Fruit fly (Drosophila melanogaster) whole organism, embryonic: ENCODE measurements around the gene Cyfip.
A peak's percentile ranks its signal among the peaks of the same experiment; 100 is the strongest.

Experiments
- Aef1 ChIP-seq: fragments of 200-800 bp; sonication (Bioruptor generic); IDR thresholded peaks from 3 replicates; pipeline ENCODE4 v1.3.6; 2022; ENCODE audit warnings: missing biosample characterization, missing genetic modification characterization
- Antp ChIP-seq: fragments of 200-800 bp; sonication (Bioruptor generic); optimal IDR thresholded peaks from 3 replicates; lab custom pipeline; 2016; ENCODE audit warnings: missing biosample characterization, missing genetic modification characterization
- Blimp-1 ChIP-seq: fragments of 200-800 bp; sonication (Bioruptor generic); optimal IDR thresholded peaks from 3 replicates; lab custom pipeline; 2018; ENCODE audit warnings: missing biosample characterization, missing genetic modification characterization, mild to moderate bottlenecking, moderate library complexity, missing genetic modification reagents
- CG11504 ChIP-seq: fragments of 200-800 bp; sonication (Bioruptor generic); optimal IDR thresholded peaks from 3 replicates; lab custom pipeline; 2019; ENCODE audit warnings: missing biosample characterization, mild to moderate bottlenecking, missing genetic modification characterization, moderate library complexity
- CG12104 ChIP-seq: fragments of 200-800 bp; sonication (Bioruptor generic); optimal IDR thresholded peaks from 3 replicates; lab custom pipeline; 2016; ENCODE audit warnings: missing biosample characterization, missing genetic modification characterization
- CG1233 ChIP-seq: fragments of 200-800 bp; sonication (Bioruptor generic); optimal IDR thresholded peaks from 4 replicates; lab custom pipeline; 2018; ENCODE audit warnings: missing biosample characterization, mild to moderate bottlenecking, missing genetic modification characterization
- CG13296 ChIP-seq: fragments of 200-800 bp; sonication (Bioruptor generic); optimal IDR thresholded peaks from 3 replicates; lab custom pipeline; 2018; ENCODE audit warnings: missing biosample characterization, mild to moderate bottlenecking, missing genetic modification characterization
- CG14965 ChIP-seq: fragments of 200-800 bp; sonication (Bioruptor generic); optimal IDR thresholded peaks from 2 replicates; lab custom pipeline; 2016; ENCODE audit warnings: missing biosample characterization, missing genetic modification characterization, borderline replicate concordance
- CG1529 ChIP-seq: fragments of 200-800 bp; sonication (Bioruptor generic); optimal IDR thresholded peaks from 3 replicates; lab custom pipeline; 2018; ENCODE audit warnings: missing biosample characterization, missing genetic modification characterization
- CG15479 ChIP-seq: fragments of 200-800 bp; sonication (Bioruptor generic); optimal IDR thresholded peaks from 3 replicates; lab custom pipeline; 2019; ENCODE audit warnings: missing biosample characterization, mild to moderate bottlenecking, missing genetic modification characterization, moderate library complexity
- CG1603 ChIP-seq: fragments of 200-800 bp; sonication (Bioruptor generic); optimal IDR thresholded peaks from 2 replicates; lab custom pipeline; 2019; ENCODE audit warnings: missing biosample characterization, mild to moderate bottlenecking, missing genetic modification characterization, moderate library complexity
- CG1832 ChIP-seq: fragments of 200-800 bp; sonication (Bioruptor generic); optimal IDR thresholded peaks from 2 replicates; lab custom pipeline; 2017; ENCODE audit warnings: missing biosample characterization, mild to moderate bottlenecking, missing genetic modification characterization, inconsistent platforms
- CG18476 ChIP-seq: fragments of 200-800 bp; sonication (Bioruptor generic); optimal IDR thresholded peaks from 2 replicates; lab custom pipeline; 2016; ENCODE audit warnings: missing biosample characterization, mild to moderate bottlenecking, missing genetic modification characterization
- CG18599 ChIP-seq: fragments of 200-800 bp; sonication (Bioruptor generic); optimal IDR thresholded peaks from 3 replicates; lab custom pipeline; 2017; ENCODE audit warnings: missing biosample characterization, missing genetic modification characterization, mild to moderate bottlenecking, moderate library complexity, missing genetic modification reagents
- CG3065 ChIP-seq: fragments of 200-800 bp; sonication (Bioruptor generic); optimal IDR thresholded peaks from 2 replicates; lab custom pipeline; 2016; ENCODE audit warnings: missing biosample characterization, missing genetic modification characterization
- CG31441 ChIP-seq: fragments of 200-800 bp; sonication (Bioruptor generic); IDR thresholded peaks from 2 replicates; pipeline ENCODE4 v1.3.6; 2022; ENCODE audit warnings: missing biosample characterization, missing genetic modification characterization
- CG34376 ChIP-seq: fragments of 200-800 bp; sonication (Bioruptor generic); optimal IDR thresholded peaks from 2 replicates; lab custom pipeline; 2018; ENCODE audit warnings: missing biosample characterization, mild to moderate bottlenecking, missing genetic modification characterization
- CG3838 ChIP-seq: fragments of 200-800 bp; sonication (Bioruptor generic); optimal IDR thresholded peaks from 3 replicates; lab custom pipeline; 2016; ENCODE audit warnings: missing biosample characterization, missing genetic modification characterization
- CG6254 ChIP-seq: fragments of 200-800 bp; sonication (Bioruptor generic); optimal IDR thresholded peaks from 3 replicates; lab custom pipeline; 2017; ENCODE audit warnings: mild to moderate bottlenecking, missing biosample characterization, missing genetic modification reagents, missing genetic modification characterization
- CG7839 ChIP-seq: fragments of 200-800 bp; sonication (Bioruptor generic); optimal IDR thresholded peaks from 3 replicates; lab custom pipeline; 2018; ENCODE audit warnings: missing biosample characterization, mild to moderate bottlenecking, missing genetic modification characterization, moderate library complexity
- CG8281 ChIP-seq: fragments of 200-800 bp; sonication (Bioruptor generic); optimal IDR thresholded peaks from 2 replicates; lab custom pipeline; 2018; ENCODE audit warnings: missing biosample characterization, mild to moderate bottlenecking, missing genetic modification characterization, moderate library complexity
- CG8388 ChIP-seq: fragments of 200-800 bp; sonication (Bioruptor generic); optimal IDR thresholded peaks from 2 replicates; lab custom pipeline; 2019; ENCODE audit warnings: missing biosample characterization, mild to moderate bottlenecking, missing genetic modification characterization, moderate library complexity
- CG8478 ChIP-seq: fragments of >200 bp; optimal IDR thresholded peaks from 2 replicates; lab custom pipeline; 2018
- Elba2 ChIP-seq: fragments of 200-800 bp; sonication (Bioruptor generic); optimal IDR thresholded peaks from 3 replicates; lab custom pipeline; 2016; ENCODE audit warnings: missing biosample characterization, missing genetic modification characterization
- Fer1 ChIP-seq: fragments of 200-800 bp; sonication (Bioruptor generic); optimal IDR thresholded peaks from 2 replicates; lab custom pipeline; 2017; ENCODE audit warnings: missing biosample characterization, mild to moderate bottlenecking, missing genetic modification characterization
- HmgZ ChIP-seq: fragments of 200-800 bp; sonication (Bioruptor generic); optimal IDR thresholded peaks from 2 replicates; lab custom pipeline; 2018; ENCODE audit warnings: missing biosample characterization, mild to moderate bottlenecking, missing genetic modification characterization
- Kr ChIP-seq: fragments of 200-800 bp; sonication (Bioruptor generic); optimal IDR thresholded peaks from 2 replicates; lab custom pipeline; 2017; ENCODE audit warnings: missing biosample characterization, mild to moderate bottlenecking, missing genetic modification characterization
- Nf-YB ChIP-seq: fragments of 200-800 bp; sonication (Bioruptor generic); optimal IDR thresholded peaks from 3 replicates; lab custom pipeline; 2019; ENCODE audit warnings: missing biosample characterization, mild to moderate bottlenecking, missing genetic modification characterization, moderate library complexity
- Rx ChIP-seq: fragments of 200-800 bp; sonication (Bioruptor generic); IDR thresholded peaks from 2 replicates; pipeline ENCODE4 v1.3.6; 2022; ENCODE audit warnings: missing biosample characterization, missing genetic modification characterization
- Trl ChIP-seq, 3 experiments: fragments of >200 bp in 2 of 3; fragments of 200-800 bp in 1 of 3; sonication (Bioruptor generic) in 1 of 3; optimal IDR thresholded peaks; 2 replicates in 1 of 3; 3 replicates in 2 of 3; lab custom pipeline; 2016 to 2017; ENCODE audit warnings: missing biosample characterization in 1 of 3, missing genetic modification characterization in 1 of 3
- bab2 ChIP-seq: fragments of 200-800 bp; sonication (Bioruptor generic); optimal IDR thresholded peaks from 2 replicates; lab custom pipeline; 2016; ENCODE audit warnings: missing biosample characterization, missing genetic modification characterization
- bsh ChIP-seq, 2 experiments: fragments of 200-800 bp; sonication (Bioruptor generic); optimal IDR thresholded peaks; 2 replicates each; lab custom pipeline; 2017 to 2018; ENCODE audit warnings: mild to moderate bottlenecking in 2 of 2, missing biosample characterization in 2 of 2, missing genetic modification characterization in 2 of 2, moderate library complexity in 1 of 2
- cg ChIP-seq: fragments of 200-800 bp; sonication (Bioruptor generic); optimal IDR thresholded peaks from 3 replicates; lab custom pipeline; 2019; ENCODE audit warnings: missing biosample characterization, mild to moderate bottlenecking, missing genetic modification characterization, moderate library complexity
- ci ChIP-seq: fragments of 200-800 bp; sonication (Bioruptor generic); IDR thresholded peaks from 3 replicates; pipeline ENCODE4 v1.3.6; 2022; ENCODE audit warnings: missing biosample characterization, missing genetic modification characterization
- dmrt11E ChIP-seq: fragments of 200-800 bp; sonication (Bioruptor generic); optimal IDR thresholded peaks from 3 replicates; lab custom pipeline; 2018; ENCODE audit warnings: missing biosample characterization, mild to moderate bottlenecking, missing genetic modification characterization, moderate library complexity
- dmrt99B ChIP-seq: fragments of 200-800 bp; sonication (Bioruptor generic); optimal IDR thresholded peaks from 2 replicates; lab custom pipeline; 2018; ENCODE audit warnings: missing biosample characterization, mild to moderate bottlenecking, missing genetic modification characterization, moderate library complexity
- exex ChIP-seq: fragments of 200-800 bp; sonication (Bioruptor generic); optimal IDR thresholded peaks from 4 replicates; lab custom pipeline; 2018; ENCODE audit warnings: missing biosample characterization, mild to moderate bottlenecking, missing genetic modification characterization, moderate library complexity
- gcm2 ChIP-seq: fragments of 200-800 bp; sonication (Bioruptor generic); optimal IDR thresholded peaks from 2 replicates; lab custom pipeline; 2016; ENCODE audit warnings: missing biosample characterization, missing genetic modification characterization
- grn ChIP-seq: fragments of 200-800 bp; sonication (Bioruptor generic); optimal IDR thresholded peaks from 3 replicates; lab custom pipeline; 2017; ENCODE audit warnings: missing biosample characterization, missing genetic modification characterization
- jing ChIP-seq: fragments of 200-800 bp; sonication (Bioruptor generic); optimal IDR thresholded peaks from 2 replicates; lab custom pipeline; 2018; ENCODE audit warnings: missing biosample characterization, mild to moderate bottlenecking, missing genetic modification characterization
- kni ChIP-seq: fragments of 200-800 bp; sonication (Bioruptor generic); optimal IDR thresholded peaks from 3 replicates; lab custom pipeline; 2017; ENCODE audit warnings: mild to moderate bottlenecking, missing biosample characterization, missing genetic modification reagents, missing genetic modification characterization
- mirr ChIP-seq: fragments of 200-800 bp; sonication (Bioruptor generic); optimal IDR thresholded peaks from 3 replicates; lab custom pipeline; 2018; ENCODE audit warnings: missing biosample characterization, mild to moderate bottlenecking, missing genetic modification characterization
- nom ChIP-seq: fragments of 200-800 bp; sonication (Bioruptor generic); optimal IDR thresholded peaks from 2 replicates; lab custom pipeline; 2017; ENCODE audit warnings: missing biosample characterization, missing genetic modification characterization, mild to moderate bottlenecking, moderate library complexity, missing genetic modification reagents
- onecut ChIP-seq: fragments of 200-800 bp; sonication (Bioruptor generic); IDR thresholded peaks from 2 replicates; pipeline ENCODE4 v1.3.6; 2022; ENCODE audit warnings: missing biosample characterization, missing genetic modification characterization
- sug ChIP-seq: fragments of 200-800 bp; optimal IDR thresholded peaks from 2 replicates; lab custom pipeline; 2019; ENCODE audit warnings: missing biosample characterization, mild to moderate bottlenecking, missing genetic modification characterization, moderate library complexity
- zfh2 ChIP-seq: fragments of 200-800 bp; sonication (Bioruptor generic); optimal IDR thresholded peaks from 2 replicates; lab custom pipeline; 2016; ENCODE audit warnings: missing biosample characterization, missing genetic modification characterization

Cyfip gene

DNA sequence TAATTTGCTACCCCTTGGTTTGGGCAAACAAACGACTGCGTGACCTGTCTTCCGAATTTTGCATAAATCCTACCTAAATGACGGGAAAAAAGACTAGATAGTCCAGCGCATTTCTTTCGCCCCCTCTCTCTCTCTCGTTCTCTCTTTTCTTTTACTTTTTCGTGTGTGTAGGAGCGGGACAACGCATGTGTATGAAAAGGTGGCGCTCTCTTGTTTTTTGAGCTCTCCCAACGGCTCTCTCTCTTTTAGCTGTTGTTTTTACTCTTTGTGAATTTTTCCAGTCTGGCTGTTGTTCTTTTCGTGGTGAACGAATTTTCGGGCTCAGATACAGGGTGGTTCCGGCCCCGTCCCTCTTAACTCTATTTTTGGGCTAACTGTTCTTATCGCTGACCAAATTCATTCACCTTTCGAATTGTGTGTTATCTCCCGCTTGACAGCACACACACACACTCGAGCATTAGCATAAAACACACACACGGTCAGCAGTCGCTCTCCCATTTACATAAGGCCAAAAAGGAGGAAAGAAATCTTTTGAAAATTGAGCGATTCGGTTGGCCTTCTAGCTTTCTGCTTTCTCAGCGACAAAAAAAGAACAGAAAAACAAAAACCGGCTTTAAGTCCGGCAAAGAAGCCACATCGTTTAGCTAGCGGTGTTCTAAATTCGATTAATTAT lies 41.4 kb upstream of the Cyfip start (continued):
- TF ChIP-seq Fer1 (GFP tag; lab: Kevin White, UChicago) (peak; percentile 2), CG18476 (GFP tag; lab: Kevin White, UChicago) (no peak), CG12104 (GFP tag; lab: Kevin White, UChicago) (no peak), CG8478 (lab: Kevin White, UChicago) (peak; percentile 7), Nf-YB (GFP tag; lab: Kevin White, UChicago) (no peak), HmgZ (tag; lab: Kevin White, UChicago) (peak; percentile 59), CG3065 (no peak), CG1832 (GFP tag; lab: Kevin White, UChicago) (peak; percentile 89), cg (GFP tag; lab: Kevin White, UChicago) (peak; percentile 61), exex (tag; lab: Kevin White, UChicago) (peak; percentile 10), Kr (GFP tag; lab: Kevin White, UChicago) (peak; percentile 20), Trl (optimal IDR thresholded peaks at IDR 0.05; lab: Kevin White, UChicago) (peak; percentile 98 to 99), Trl (GFP tag; optimal IDR thresholded peaks at IDR 0.05; lab: Kevin White, UChicago) (peak; percentile 42), jing (GFP tag; lab: Kevin White, UChicago) (no peak), kni (GFP tag; lab: Kevin White, UChicago) (peak; percentile 47), nom (peak; percentile 52), sug (tag; lab: Kevin White, UChicago) (peak; percentile 33), CG6254 (GFP tag; lab: Kevin White, UChicago) (peak; percentile 99), CG34376 (GFP tag; lab: Kevin White, UChicago) (peak; percentile 38), CG1603 (tag; lab: Kevin White, UChicago) (no peak), mirr (GFP tag; lab: Kevin White, UChicago) (peak; percentile 16), CG13296 (GFP tag; lab: Kevin White, UChicago) (peak; percentile 28), CG15479 (peak; percentile 49), CG18599 (GFP tag; lab: Kevin White, UChicago) (peak; percentile 44), Elba2 (GFP tag; lab: Kevin White, UChicago) (peak; percentile 37), CG8281 (tag; lab: Kevin White, UChicago) (no peak), grn (GFP tag; lab: Kevin White, UChicago) (peak; percentile 23), bsh (GFP tag; optimal IDR thresholded peaks at IDR 0.05; lab: Kevin White, UChicago) (peak in 1 of 2 experiments; percentile 31), bab2 (GFP tag; lab: Kevin White, UChicago) (no peak)

DNA sequence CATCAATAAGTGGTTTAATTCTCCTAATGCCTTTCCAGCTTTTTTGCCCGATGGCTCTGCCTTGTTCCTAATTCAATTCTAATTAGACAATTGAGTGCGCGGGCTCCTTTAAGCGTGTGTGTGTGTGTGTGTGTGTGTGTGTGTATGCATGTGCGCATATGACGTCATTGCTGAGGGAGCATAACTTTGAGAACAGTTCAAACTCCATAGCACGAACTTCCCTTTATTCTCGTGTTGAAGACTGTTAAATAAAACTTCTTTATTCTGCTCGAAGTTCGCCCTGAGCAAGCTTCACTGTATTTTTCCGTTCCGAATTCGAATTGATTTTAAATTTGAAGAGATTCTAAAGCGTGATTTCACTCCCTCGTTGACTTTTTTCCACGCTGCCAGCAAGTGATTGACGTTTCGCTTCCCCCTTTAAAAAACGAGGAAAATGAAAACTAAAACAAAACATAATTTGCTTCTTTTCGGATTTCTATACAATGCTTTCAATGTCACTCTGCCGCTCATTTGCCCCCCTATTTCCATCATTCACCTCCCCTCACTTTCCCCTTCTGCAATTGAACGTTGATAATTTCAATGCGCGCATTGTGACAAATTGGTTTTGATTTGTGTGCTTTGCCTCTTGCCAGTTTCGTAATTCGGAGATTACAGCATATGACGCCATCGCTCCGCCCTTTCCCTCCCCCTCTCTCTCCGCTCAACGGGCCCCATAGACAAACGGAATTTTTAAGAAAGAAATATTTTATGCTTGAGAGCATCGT lies 40.6 kb upstream of the Cyfip start:
- TF ChIP-seq onecut = peak; percentile 42
- no peak for TF ChIP-seq gcm2 (GFP tag; lab: Kevin White, UChicago)
- no peak for TF ChIP-seq CG14965 (GFP tag; lab: Kevin White, UChicago)
- peak; percentile 32 for TF ChIP-seq CG11504
- TF ChIP-seq CG18599 (GFP tag; lab: Kevin White, UChicago) = peak; percentile 73
- TF ChIP-seq Antp (GFP tag; lab: Kevin White, UChicago) = peak; percentile 11
- no peak for TF ChIP-seq Rx (GFP tag; lab: Robert Waterston, UW)
- no peak for TF ChIP-seq CG31441 (GFP tag; lab: Robert Waterston, UW)
- TF ChIP-seq ci = no peak
- TF ChIP-seq Aef1 (GFP tag; lab: Robert Waterston, UW) = no peak
- peak; percentile 12 for TF ChIP-seq Blimp-1 (GFP tag; lab: Kevin White, UChicago)
- TF ChIP-seq CG1233 (GFP tag; lab: Kevin White, UChicago) = no peak
- TF ChIP-seq dmrt11E = no peak
- TF ChIP-seq CG8388 = peak; percentile 13
- TF ChIP-seq CG1529 (GFP tag; lab: Kevin White, UChicago) = no peak
- TF ChIP-seq CG3838 (GFP tag; lab: Kevin White, UChicago) = no peak
- TF ChIP-seq zfh2 (GFP tag; lab: Kevin White, UChicago) = peak; percentile 6
- peak; percentile 37 for TF ChIP-seq CG7839
- peak; percentile 30 for TF ChIP-seq dmrt99B (tag; lab: Kevin White, UChicago)
